Worm (Caenorhabditis elegans): ENCODE results near the gene F13B12.3.

F13B12.3 gene

DNA sequence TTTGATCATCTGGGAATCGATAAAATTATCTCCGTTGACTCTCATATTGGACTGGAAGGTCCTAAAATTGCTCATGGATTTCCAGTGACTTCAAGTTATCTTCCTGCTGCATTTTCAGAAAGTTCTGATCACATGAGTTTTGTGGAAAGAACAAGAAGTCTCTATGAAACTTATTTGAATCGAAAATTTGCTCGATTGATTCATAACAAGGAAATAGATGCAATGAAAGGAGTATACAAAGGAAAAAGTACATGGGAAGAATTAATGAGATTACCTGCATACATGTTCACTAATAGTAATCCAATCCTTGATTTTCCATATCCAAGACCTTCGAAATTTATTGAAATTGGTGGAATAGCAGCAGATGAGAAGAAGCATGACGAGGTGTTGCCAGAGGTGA is 26.8 kb downstream of the F13B12.3 start:
- TF ChIP-seq dao-5 (tag; optimal IDR thresholded peaks at IDR 0.05) (no peak), him-1 (tag; optimal IDR thresholded peaks at IDR 0.05) (no peak), W03F9.2 (tag; optimal IDR thresholded peaks at IDR 0.05) (no peak)

- no peak for TF ChIP-seq him-1 (tag; optimal IDR thresholded peaks at IDR 0.05)
- no peak for TF ChIP-seq dao-5 (tag; optimal IDR thresholded peaks at IDR 0.05)
- TF ChIP-seq W03F9.2 (tag; optimal IDR thresholded peaks at IDR 0.05): no peak
These were observed 27.5 kb downstream of the F13B12.3 start for ce11 chrIV:10466398-10466797.

ce11 chrIV:10467347-10467746 is 28.4 kb downstream of the F13B12.3 start:
- TF ChIP-seq dao-5 (tag; optimal IDR thresholded peaks at IDR 0.05): no peak
- TF ChIP-seq W03F9.2 (tag; optimal IDR thresholded peaks at IDR 0.05): no peak

- TF ChIP-seq W03F9.2 (tag; optimal IDR thresholded peaks at IDR 0.05) (no peak), dao-5 (tag; optimal IDR thresholded peaks at IDR 0.05) (no peak), him-1 (tag; optimal IDR thresholded peaks at IDR 0.05) (no peak)
These were observed 29.7 kb downstream of the F13B12.3 start for ce11 chrIV:10468662-10469061.

DNA sequence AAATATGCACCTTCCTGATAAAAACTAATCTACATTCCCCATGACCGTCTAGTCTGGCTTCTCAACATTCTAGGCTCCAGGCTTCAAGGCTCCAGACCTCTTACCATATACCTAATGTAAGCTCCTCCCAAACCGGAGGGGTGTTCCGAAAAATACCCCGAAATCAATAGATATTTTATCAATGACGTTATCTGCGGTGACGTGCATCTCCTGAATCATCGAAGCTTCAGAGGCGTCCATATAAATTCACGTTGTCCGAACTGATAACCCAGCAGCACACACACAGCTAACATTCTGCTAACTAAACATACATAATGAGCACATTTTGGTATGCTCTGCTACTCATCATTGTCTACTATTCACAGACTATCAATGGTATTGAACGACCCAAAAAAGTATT is 30.6 kb downstream of the F13B12.3 start, which contains the start of gene ugt-44:
Gene ugt-44, plus strand, starts transcription at position 248 of the 400 bp plus-strand sequence.
- TF ChIP-seq dao-5 (tag; optimal IDR thresholded peaks at IDR 0.05) (no peak), him-1 (tag; optimal IDR thresholded peaks at IDR 0.05) (no peak), W03F9.2 (tag; optimal IDR thresholded peaks at IDR 0.05) (no peak)

DNA sequence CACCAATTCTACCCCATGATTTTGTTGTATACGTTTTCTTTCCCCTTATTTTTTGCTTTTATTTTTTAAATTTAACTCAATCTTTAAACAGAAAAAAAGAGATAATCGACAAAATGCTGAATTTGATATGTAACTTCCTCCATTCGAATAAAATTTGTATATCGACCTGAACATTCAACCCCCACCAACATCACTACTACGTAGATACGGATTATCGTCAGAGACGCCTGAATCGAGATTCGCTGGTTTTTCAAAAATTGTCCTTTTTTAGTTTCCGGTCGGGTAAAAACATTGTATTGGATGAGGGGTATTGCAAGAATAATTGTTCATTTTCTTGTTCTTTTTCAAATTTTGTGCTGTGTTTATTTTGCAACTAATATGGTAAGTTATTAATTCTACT is 33.6 kb downstream of the F13B12.3 start, which contains the start of gene bgnt-1.1:
Gene bgnt-1.1, plus strand, starts transcription at position 301 of the 400 bp plus-strand sequence.
- no peak for TF ChIP-seq him-1 (tag; optimal IDR thresholded peaks at IDR 0.05)
- TF ChIP-seq dao-5 (tag; optimal IDR thresholded peaks at IDR 0.05): no peak
- no peak for TF ChIP-seq W03F9.2 (tag; optimal IDR thresholded peaks at IDR 0.05)

DNA sequence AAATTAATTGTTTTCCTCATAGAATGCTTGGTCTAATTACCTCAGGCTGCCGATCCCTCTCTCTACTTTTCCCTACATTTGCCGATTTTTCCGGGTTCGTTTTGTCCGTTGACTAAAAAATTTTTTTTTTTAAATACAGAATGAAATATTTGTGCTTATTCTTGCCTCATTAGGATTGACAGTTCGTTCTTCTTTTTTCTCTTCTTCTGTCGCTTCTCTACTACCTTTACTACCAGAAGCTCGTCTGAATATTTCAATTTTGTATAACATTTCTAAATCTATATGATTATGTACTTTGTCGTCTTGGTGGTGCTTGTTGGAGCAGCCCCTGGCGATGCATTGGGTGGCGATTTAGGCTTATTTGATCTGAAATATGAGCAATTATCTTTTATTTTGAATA is 36.3 kb downstream of the F13B12.3 start:
- TF ChIP-seq him-1 (tag; optimal IDR thresholded peaks at IDR 0.05) (no peak), W03F9.2 (tag; optimal IDR thresholded peaks at IDR 0.05) (no peak), dao-5 (tag; optimal IDR thresholded peaks at IDR 0.05) (no peak)

ce11 chrIV:10481695-10482094 is 42.8 kb downstream of the F13B12.3 start, which contains the start of gene egl-21:
TSS of gene egl-21 (minus strand) at chrIV:10481844.
- peak; percentile 68 for TF ChIP-seq him-1 (tag; optimal IDR thresholded peaks at IDR 0.05)
- no peak for TF ChIP-seq W03F9.2 (tag; optimal IDR thresholded peaks at IDR 0.05)

DNA sequence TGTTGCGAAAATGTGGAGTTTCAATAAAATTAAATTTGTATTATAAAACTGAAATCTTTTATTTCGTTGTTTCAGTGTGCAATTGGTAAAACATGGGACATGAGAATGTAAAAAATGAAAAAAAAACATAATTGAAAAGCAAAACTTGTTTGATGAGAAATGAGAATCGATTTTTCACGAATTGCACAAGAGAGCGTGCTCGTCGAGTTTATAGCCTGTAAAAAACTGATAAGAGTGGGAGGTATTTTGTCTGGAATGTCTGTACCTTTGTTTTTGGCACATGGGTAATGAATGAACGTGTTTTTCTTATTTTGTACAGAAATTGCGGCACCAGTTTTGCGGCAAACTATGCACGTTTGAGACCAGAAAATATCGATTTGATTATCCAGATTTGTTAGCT is 43.7 kb downstream of the F13B12.3 start:
- TF ChIP-seq him-1 (tag; optimal IDR thresholded peaks at IDR 0.05) (no peak), W03F9.2 (tag; optimal IDR thresholded peaks at IDR 0.05) (no peak), dao-5 (tag; optimal IDR thresholded peaks at IDR 0.05) (no peak)

- TF ChIP-seq him-1 (tag; optimal IDR thresholded peaks at IDR 0.05) (peak; percentile 47), W03F9.2 (tag; optimal IDR thresholded peaks at IDR 0.05) (peak; percentile 95), dao-5 (tag; optimal IDR thresholded peaks at IDR 0.05) (no peak)
These were observed 44.7 kb downstream of the F13B12.3 start, which contains the start of the genes F01D4.5 and ced-5 for ce11 chrIV:10483607-10484117. TSS of gene F01D4.5 (minus strand) at chrIV:10483657. TSS of gene ced-5 (plus strand) at chrIV:10484110.

DNA sequence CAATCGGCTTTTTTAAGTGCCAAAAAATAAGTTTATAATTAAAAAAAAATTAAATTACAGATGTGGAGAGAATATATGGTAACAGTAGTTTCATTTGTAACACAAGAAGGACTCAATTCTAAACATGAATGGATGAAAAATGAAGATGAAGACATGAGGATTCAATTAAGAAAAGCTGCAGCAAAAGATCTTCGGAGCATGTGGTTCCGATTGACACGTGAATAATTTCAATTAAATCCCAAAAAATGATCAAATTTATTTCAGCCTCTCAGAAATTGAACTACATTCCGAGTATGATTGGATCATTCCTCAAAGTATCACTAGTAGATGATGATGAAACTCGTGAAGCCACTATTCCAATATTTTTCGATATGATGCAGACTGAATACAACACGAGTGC is 50.5 kb downstream of the F13B12.3 start:
- TF ChIP-seq dao-5 (tag; optimal IDR thresholded peaks at IDR 0.05): no peak
- no peak for TF ChIP-seq W03F9.2 (tag; optimal IDR thresholded peaks at IDR 0.05)
- TF ChIP-seq him-1 (tag; optimal IDR thresholded peaks at IDR 0.05): no peak

Data from whole organism, L4/young adult.